Worm (Caenorhabditis elegans) whole organism, L4/young adult: ENCODE results near the gene F53B7.4.

ENCODE experiments used
- W03F9.2 ChIP-seq: fragments of 150-350 bp; optimal IDR thresholded peaks from 2 replicates; lab custom pipeline; 2014; ENCODE audit warnings: missing biosample characterization, missing genetic modification characterization
- dao-5 ChIP-seq: sonication (generic microtip); optimal IDR thresholded peaks from 2 replicates; lab custom pipeline; 2016; ENCODE audit warnings: missing genotype, missing genetic modification characterization, moderate library complexity, missing compliant biosample characterization
- him-1 ChIP-seq: sonication (generic microtip); optimal IDR thresholded peaks from 2 replicates; lab custom pipeline; 2016; ENCODE audit warnings: missing genotype, missing genetic modification reagents, missing genetic modification characterization, missing compliant biosample characterization

ce11 chrV:11009124-11009524 lies 6.8 kb upstream of the F53B7.4 start:
- TF ChIP-seq W03F9.2 (tag; lab: Kevin White, UChicago) (no peak), dao-5 (tag; lab: Kevin White, UChicago) (no peak), him-1 (tag; lab: Kevin White, UChicago) (no peak)
